Worm (Caenorhabditis elegans): Measurements from ENCODE around the gene srx-135.

Gene srx-135

ce11 chrV:13850170-13850569 lies 8.8 kb upstream of the srx-135 start, which contains the start of gene hpx-2:
Gene hpx-2, plus strand, starts transcription at chrV:13850470.
- no peak for TF ChIP-seq ceh-22 (tag; optimal IDR thresholded peaks at IDR 0.05)
- TF ChIP-seq K02D7.2 (tag; optimal IDR thresholded peaks at IDR 0.05) = no peak
- no peak for TF ChIP-seq ceh-14 (tag; optimal IDR thresholded peaks at IDR 0.05)
- TF ChIP-seq hlh-6 (tag; optimal IDR thresholded peaks at IDR 0.05) = no peak
- TF ChIP-seq K09A11.1 (tag; optimal IDR thresholded peaks at IDR 0.05; ENCODE audit: insufficient read depth) = no peak
- no peak for TF ChIP-seq pqm-1 (tag; optimal IDR thresholded peaks at IDR 0.05)
- no peak for TF ChIP-seq hlh-15 (tag; optimal IDR thresholded peaks at IDR 0.05)
- TF ChIP-seq fkh-10 (GFP tag; optimal IDR thresholded peaks at IDR 0.05) = no peak
- no peak for TF ChIP-seq gmeb-2 (tag; optimal IDR thresholded peaks at IDR 0.05)
- TF ChIP-seq pha-2 (tag; optimal IDR thresholded peaks at IDR 0.05) = no peak
- TF ChIP-seq elt-2 (tag; optimal IDR thresholded peaks at IDR 0.05) = no peak
- no peak for TF ChIP-seq fkh-6 (tag; optimal IDR thresholded peaks at IDR 0.05)
- no peak for TF ChIP-seq C08G9.2 (tag; optimal IDR thresholded peaks at IDR 0.05)
- TF ChIP-seq pha-4 (tag; optimal IDR thresholded peaks at IDR 0.05) = no peak
- TF ChIP-seq ttx-3 (tag; optimal IDR thresholded peaks at IDR 0.05) = no peak
- TF ChIP-seq dve-1 (tag; optimal IDR thresholded peaks at IDR 0.05) = no peak
- no peak for TF ChIP-seq ceh-6 (GFP tag; optimal IDR thresholded peaks at IDR 0.05)
- TF ChIP-seq hlh-8 (tag; optimal IDR thresholded peaks at IDR 0.05) = no peak
- no peak for TF ChIP-seq hlh-30 (tag; optimal IDR thresholded peaks at IDR 0.05; ENCODE audit: insufficient read depth)
- TF ChIP-seq pag-3 (tag; optimal IDR thresholded peaks at IDR 0.05; ENCODE audit: borderline replicate concordance) = no peak

ce11 chrV:13854306-13854705 lies 4.7 kb upstream of the srx-135 start, which contains the start of gene ttr-21:
Gene ttr-21, minus strand, starts transcription at chrV:13854405.
- no peak for TF ChIP-seq pha-2 (tag; optimal IDR thresholded peaks at IDR 0.05)
- TF ChIP-seq nfya-1 (tag; optimal IDR thresholded peaks at IDR 0.05) = no peak
- TF ChIP-seq ztf-16 (tag; optimal IDR thresholded peaks at IDR 0.05) = no peak
- TF ChIP-seq mec-3 (tag; optimal IDR thresholded peaks at IDR 0.05; ENCODE audit: borderline replicate concordance) = no peak
- TF ChIP-seq pros-1 (tag; optimal IDR thresholded peaks at IDR 0.05) = no peak
- no peak for TF ChIP-seq fkh-6 (tag; optimal IDR thresholded peaks at IDR 0.05)
- no peak for TF ChIP-seq ceh-45 (GFP tag; IDR thresholded peaks at IDR 0.05)
- no peak for TF ChIP-seq hlh-30 (tag; optimal IDR thresholded peaks at IDR 0.05; ENCODE audit: insufficient read depth)
- TF ChIP-seq unc-86 (tag; optimal IDR thresholded peaks at IDR 0.05) = no peak
- no peak for TF ChIP-seq dmd-4 (tag; optimal IDR thresholded peaks at IDR 0.05; ENCODE audit: borderline replicate concordance)
- TF ChIP-seq ceh-19 (GFP tag; optimal IDR thresholded peaks at IDR 0.05) = no peak
- no peak for TF ChIP-seq unc-3 (GFP tag; conservative IDR thresholded peaks at IDR 0.05)
- no peak for TF ChIP-seq unc-3 (tag; optimal IDR thresholded peaks at IDR 0.05)
- TF ChIP-seq ref-2 (tag; optimal IDR thresholded peaks at IDR 0.05) = no peak
- TF ChIP-seq fkh-10 (GFP tag; optimal IDR thresholded peaks at IDR 0.05) = no peak
- TF ChIP-seq K09A11.1 (tag; optimal IDR thresholded peaks at IDR 0.05; ENCODE audit: insufficient read depth) = no peak
- no peak for TF ChIP-seq ceh-18 (tag; optimal IDR thresholded peaks at IDR 0.05)

DNA sequence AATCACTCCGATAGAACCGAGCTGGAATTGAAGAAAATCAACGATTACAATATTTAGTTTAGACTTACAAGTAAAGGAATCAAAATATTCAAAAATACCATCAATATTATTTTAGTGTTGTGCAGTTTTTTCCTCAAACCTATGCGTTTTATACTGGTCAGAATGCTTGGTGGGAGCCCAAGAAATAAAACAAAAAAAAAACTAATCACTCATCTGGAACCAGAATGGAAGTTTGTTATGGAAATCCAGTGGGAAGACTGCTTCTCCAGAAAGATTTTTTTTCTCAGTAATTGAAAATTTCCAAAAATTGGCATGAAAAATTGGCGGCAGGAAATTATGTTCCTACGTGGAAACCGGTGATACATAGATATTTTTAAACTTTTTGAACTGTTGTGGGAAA lies 2.6 kb upstream of the srx-135 start, which contains the start of gene srx-134:
Gene srx-134, minus strand, starts transcription at position 101 of the 400 bp plus-strand sequence.
- TF ChIP-seq unc-42 (tag; optimal IDR thresholded peaks at IDR 0.05) (no peak), ets-4 (tag; optimal IDR thresholded peaks at IDR 0.05) (no peak), elt-4 (tag; optimal IDR thresholded peaks at IDR 0.05) (no peak), ceh-45 (GFP tag; IDR thresholded peaks at IDR 0.05) (no peak), sdc-2 (tag; optimal IDR thresholded peaks at IDR 0.05) (no peak), dve-1 (tag; optimal IDR thresholded peaks at IDR 0.05) (no peak), madf-2 (tag; optimal IDR thresholded peaks at IDR 0.05) (no peak), fkh-10 (GFP tag; optimal IDR thresholded peaks at IDR 0.05) (no peak), pag-3 (tag; optimal IDR thresholded peaks at IDR 0.05; ENCODE audit: borderline replicate concordance) (no peak), T23F11.4 (GFP tag; optimal IDR thresholded peaks at IDR 0.05) (no peak), ceh-2 (tag; optimal IDR thresholded peaks at IDR 0.05) (no peak), odd-2 (tag; optimal IDR thresholded peaks at IDR 0.05) (no peak), ttx-3 (tag; optimal IDR thresholded peaks at IDR 0.05) (no peak), tbx-2 (tag; optimal IDR thresholded peaks at IDR 0.05) (no peak)
